Worm (Caenorhabditis elegans) whole organism, midembryonic: ENCODE data around the gene paqr-1.

Source experiments
- T22C8.4 ChIP-seq: fragments of 200-800 bp; sonication (Bioruptor generic); IDR thresholded peaks from 2 replicates; pipeline ENCODE4 v1.3.6; 2022; ENCODE audit warnings: missing genetic modification characterization, missing compliant biosample characterization
- cog-1 ChIP-seq: sonication (generic microtip); optimal IDR thresholded peaks from 2 replicates; lab custom pipeline; 2016; ENCODE audit warnings: missing genetic modification characterization, missing compliant biosample characterization
- flt-1 ChIP-seq: fragments of 200-800 bp; sonication (Bioruptor generic); IDR thresholded peaks from 2 replicates; pipeline ENCODE4 v1.3.6; 2022; ENCODE audit warnings: missing genetic modification characterization, missing compliant biosample characterization
- klf-2 ChIP-seq: fragments of 200-800 bp; sonication (Bioruptor generic); conservative IDR thresholded peaks from 2 replicates; pipeline ENCODE4 v1.3.6; 2022; ENCODE audit warnings: missing genetic modification reagents, missing genetic modification characterization, missing compliant biosample characterization
- med-1 ChIP-seq: sonication (generic microtip); optimal IDR thresholded peaks from 2 replicates; lab custom pipeline; 2017; ENCODE audit warnings: missing genetic modification characterization, mild to moderate bottlenecking, missing compliant biosample characterization, antibody characterized with exemption, missing genetic modification reagents; ENCODE audit not compliant: insufficient read depth
- ref-1 ChIP-seq: fragments of 200-800 bp; sonication (Bioruptor generic); conservative IDR thresholded peaks from 2 replicates; pipeline ENCODE4 v1.3.6; 2022; ENCODE audit warnings: missing genetic modification reagents, missing genetic modification characterization, missing compliant biosample characterization
- tab-1 ChIP-seq: fragments of 200-800 bp; sonication (Bioruptor generic); IDR thresholded peaks from 2 replicates; pipeline ENCODE4 v1.3.6; 2022; ENCODE audit warnings: missing genetic modification characterization, missing compliant biosample characterization
- ztf-23 ChIP-seq: fragments of 200-800 bp; sonication (Bioruptor generic); IDR thresholded peaks from 2 replicates; pipeline ENCODE4 v1.3.6; 2022; ENCODE audit warnings: missing genetic modification reagents, missing genetic modification characterization, missing compliant biosample characterization
- ztf-29 ChIP-seq: fragments of 200-800 bp; sonication (Bioruptor generic); IDR thresholded peaks from 2 replicates; pipeline ENCODE4 v1.3.6; 2022; ENCODE audit warnings: missing genetic modification reagents, missing genetic modification characterization, missing compliant biosample characterization

Gene paqr-1

DNA sequence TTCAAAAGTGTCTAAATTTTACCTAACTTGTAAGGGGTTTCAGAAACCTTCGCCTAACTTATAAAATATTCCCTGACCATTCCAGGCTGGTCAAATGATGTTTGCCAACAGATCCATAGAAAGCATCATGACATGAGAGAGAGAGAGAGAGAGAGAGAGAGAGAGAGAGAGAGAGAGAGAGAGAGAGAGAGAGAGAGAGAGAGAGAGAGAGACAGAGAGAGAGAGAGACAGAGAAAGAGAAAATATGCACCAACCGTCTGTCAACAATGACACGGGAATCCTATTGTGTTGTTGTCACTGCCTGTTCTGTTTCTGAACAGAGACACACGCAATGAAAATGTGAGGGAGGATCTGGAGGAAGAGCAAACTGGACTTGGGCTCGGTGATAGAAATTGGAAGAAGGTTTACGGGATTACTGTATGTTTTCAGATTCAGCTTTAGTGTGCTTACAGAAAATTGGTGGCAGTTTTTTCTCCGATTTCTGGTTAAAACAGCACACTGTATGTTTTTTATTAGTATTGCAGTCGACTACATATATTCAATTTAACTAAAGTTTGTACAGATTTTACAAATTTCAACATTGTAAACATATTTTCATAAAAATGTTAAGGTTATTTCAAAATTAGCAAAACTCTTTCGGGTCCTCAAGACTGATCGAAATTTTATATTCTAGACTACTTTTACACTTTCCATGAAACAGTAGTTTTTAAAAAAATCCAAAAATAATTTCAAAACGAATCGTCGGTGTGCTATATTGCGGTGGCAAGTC is 20.9 kb upstream of the paqr-1 start:
- TF ChIP-seq tab-1 (GFP tag; lab: Robert Waterston, UW): no peak
- no peak for TF ChIP-seq cog-1
- TF ChIP-seq ztf-23 (GFP tag; lab: Robert Waterston, UW): no peak
- no peak for TF ChIP-seq ztf-29 (GFP tag; lab: Robert Waterston, UW)
- TF ChIP-seq flt-1 (GFP tag; lab: Robert Waterston, UW): no peak
- TF ChIP-seq ref-1: no peak
- TF ChIP-seq med-1 (GFP tag; lab: Kevin White, UChicago): no peak
- no peak for TF ChIP-seq klf-2
- no peak for TF ChIP-seq T22C8.4 (GFP tag; lab: Robert Waterston, UW)

DNA sequence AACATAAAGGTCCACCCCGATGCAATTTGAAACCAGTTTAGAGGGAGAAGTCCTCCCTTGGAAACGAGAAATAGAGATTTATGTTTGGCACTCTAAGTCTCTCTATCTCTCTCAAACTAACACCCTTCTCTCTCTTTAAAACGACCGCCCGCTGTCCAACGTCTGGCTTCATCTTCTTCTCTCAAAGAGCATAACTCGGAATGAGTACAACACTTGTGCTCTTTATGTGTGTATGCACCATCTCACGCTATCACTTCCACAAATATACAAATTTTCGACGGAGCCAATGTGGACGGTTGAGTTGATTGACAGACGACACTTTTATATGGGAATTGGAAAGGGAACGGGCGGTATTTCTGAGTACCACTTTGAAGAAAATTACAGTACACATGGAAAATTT is 19.1 kb upstream of the paqr-1 start:
- TF ChIP-seq cog-1 (no peak), ztf-23 (GFP tag; lab: Robert Waterston, UW) (no peak), tab-1 (GFP tag; lab: Robert Waterston, UW) (no peak)

DNA sequence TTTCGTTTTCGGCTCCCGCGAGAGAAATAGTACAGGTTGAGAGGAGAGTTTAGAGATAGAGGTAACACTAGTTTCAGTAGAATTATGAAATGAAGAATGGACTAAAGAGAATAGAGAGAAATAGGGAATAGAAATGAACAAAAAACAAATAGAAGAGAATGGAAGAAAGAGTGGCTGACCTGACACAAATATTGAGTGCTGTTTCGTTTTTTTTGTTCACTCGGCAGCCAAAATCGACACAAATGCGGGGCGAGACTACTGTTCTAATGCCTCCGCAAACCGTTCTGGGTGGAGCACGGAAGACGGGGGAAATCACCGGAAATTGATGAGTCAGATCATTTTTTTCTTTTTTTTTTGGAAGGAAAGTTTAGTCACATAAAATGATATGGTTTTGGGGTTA is 17.4 kb upstream of the paqr-1 start:
- TF ChIP-seq tab-1 (GFP tag; lab: Robert Waterston, UW) (no peak), ref-1 (no peak), klf-2 (no peak), flt-1 (GFP tag; lab: Robert Waterston, UW) (no peak), ztf-23 (GFP tag; lab: Robert Waterston, UW) (no peak), med-1 (GFP tag; lab: Kevin White, UChicago) (no peak), ztf-29 (GFP tag; lab: Robert Waterston, UW) (no peak), cog-1 (no peak), T22C8.4 (GFP tag; lab: Robert Waterston, UW) (no peak)

DNA sequence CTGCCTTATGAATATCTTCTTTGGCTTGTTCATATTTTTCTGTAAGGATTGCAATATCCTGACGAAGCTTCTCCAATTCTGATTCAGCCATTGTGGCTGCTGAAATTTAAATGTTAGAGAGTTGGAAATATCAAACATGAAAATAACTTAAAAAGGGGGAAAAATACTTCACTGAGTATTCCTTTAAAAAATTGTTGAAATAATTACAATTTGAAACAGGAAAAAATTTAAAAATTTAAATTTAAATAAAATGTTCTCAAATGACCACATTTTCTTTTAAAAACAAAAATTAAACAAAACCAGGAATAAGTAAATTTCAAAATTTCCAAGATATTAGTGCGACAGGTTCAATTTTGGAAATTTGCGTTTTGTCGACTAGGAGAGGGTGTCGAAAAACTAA is 17.0 kb upstream of the paqr-1 start, which contains the start of gene bicd-1:
TSS of gene bicd-1 (minus strand) at position 101 of the 400 bp plus-strand sequence.
- TF ChIP-seq T22C8.4 (GFP tag; lab: Robert Waterston, UW): no peak
- no peak for TF ChIP-seq med-1 (GFP tag; lab: Kevin White, UChicago)
- no peak for TF ChIP-seq ztf-29 (GFP tag; lab: Robert Waterston, UW)
- TF ChIP-seq flt-1 (GFP tag; lab: Robert Waterston, UW): no peak
- no peak for TF ChIP-seq ref-1
- TF ChIP-seq ztf-23 (GFP tag; lab: Robert Waterston, UW): no peak
- TF ChIP-seq klf-2: no peak
- no peak for TF ChIP-seq tab-1 (GFP tag; lab: Robert Waterston, UW)

DNA sequence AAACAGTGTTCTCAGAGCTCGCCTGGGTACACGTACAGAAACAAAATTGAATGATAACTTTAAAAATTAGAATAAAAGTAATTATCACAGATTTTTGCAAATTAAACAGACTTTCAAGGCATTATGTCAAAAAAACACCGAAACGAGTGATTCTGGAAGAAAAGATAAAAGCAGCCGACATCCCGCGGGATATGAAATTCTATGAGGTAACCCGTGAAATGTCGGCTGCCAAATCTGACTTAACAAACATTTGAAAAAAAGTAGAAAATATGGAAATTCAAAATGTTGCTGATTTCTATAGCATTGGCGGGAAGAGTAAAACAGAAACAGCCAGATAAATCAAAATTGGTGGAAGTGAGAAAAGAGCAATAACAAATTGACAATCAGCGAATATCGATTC is 10.4 kb upstream of the paqr-1 start:
- TF ChIP-seq tab-1 (GFP tag; lab: Robert Waterston, UW): no peak
- no peak for TF ChIP-seq klf-2
- no peak for TF ChIP-seq ref-1
- TF ChIP-seq med-1 (GFP tag; lab: Kevin White, UChicago): no peak
- TF ChIP-seq ztf-23 (GFP tag; lab: Robert Waterston, UW): no peak
- no peak for TF ChIP-seq ztf-29 (GFP tag; lab: Robert Waterston, UW)
- no peak for TF ChIP-seq T22C8.4 (GFP tag; lab: Robert Waterston, UW)
- no peak for TF ChIP-seq cog-1
- no peak for TF ChIP-seq flt-1 (GFP tag; lab: Robert Waterston, UW)

DNA sequence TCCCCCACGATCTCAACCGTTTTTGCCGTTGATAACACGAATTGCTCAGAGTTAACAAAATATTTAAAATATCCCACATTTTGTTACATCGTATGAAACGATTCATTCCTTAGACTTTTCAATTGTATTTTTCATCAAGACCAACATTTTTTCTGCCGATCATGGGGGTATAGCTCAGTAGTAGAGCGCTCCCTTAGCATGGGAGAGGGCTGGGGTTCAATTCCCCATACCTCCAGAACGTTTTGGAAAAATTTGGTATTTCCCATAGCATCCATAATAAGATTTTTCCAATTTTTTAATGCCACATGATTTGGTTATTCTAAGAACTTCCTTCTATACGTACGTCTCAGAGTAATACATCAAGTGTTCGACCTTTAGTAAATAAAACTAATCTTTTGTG is 6.8 kb upstream of the paqr-1 start:
- TF ChIP-seq flt-1 (GFP tag; lab: Robert Waterston, UW) (no peak), tab-1 (GFP tag; lab: Robert Waterston, UW) (no peak), klf-2 (no peak), cog-1 (no peak), T22C8.4 (GFP tag; lab: Robert Waterston, UW) (no peak), ztf-29 (GFP tag; lab: Robert Waterston, UW) (no peak), ztf-23 (GFP tag; lab: Robert Waterston, UW) (no peak), med-1 (GFP tag; lab: Kevin White, UChicago) (no peak), ref-1 (no peak)

DNA sequence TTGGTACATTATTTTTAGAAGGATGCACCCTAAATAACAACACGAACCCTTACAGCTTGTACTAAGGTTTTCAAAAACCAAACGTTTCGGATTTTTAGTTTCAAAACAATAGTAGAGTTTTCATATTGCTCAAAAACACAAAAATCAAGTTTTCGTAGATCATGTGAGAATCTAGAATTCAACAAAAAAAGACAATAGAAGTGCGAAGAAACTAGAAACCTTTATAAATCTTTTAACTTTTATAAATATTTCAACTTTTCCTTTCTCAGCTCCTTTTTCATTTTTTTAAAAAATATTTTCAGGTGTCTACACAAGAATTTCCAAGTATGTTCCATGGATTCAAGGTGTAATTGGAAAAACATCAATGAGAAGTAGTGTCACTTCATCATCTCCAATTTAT is 5.2 kb upstream of the paqr-1 start, which contains the start of gene best-9:
TSS of gene best-9 (plus strand) at position 301 of the 400 bp plus-strand sequence.
- TF ChIP-seq ztf-29 (GFP tag; lab: Robert Waterston, UW): no peak
- TF ChIP-seq flt-1 (GFP tag; lab: Robert Waterston, UW): no peak
- no peak for TF ChIP-seq ztf-23 (GFP tag; lab: Robert Waterston, UW)
- no peak for TF ChIP-seq ref-1
- TF ChIP-seq med-1 (GFP tag; lab: Kevin White, UChicago): no peak
- TF ChIP-seq tab-1 (GFP tag; lab: Robert Waterston, UW): no peak
- TF ChIP-seq T22C8.4 (GFP tag; lab: Robert Waterston, UW): no peak
- no peak for TF ChIP-seq klf-2
- no peak for TF ChIP-seq cog-1

DNA sequence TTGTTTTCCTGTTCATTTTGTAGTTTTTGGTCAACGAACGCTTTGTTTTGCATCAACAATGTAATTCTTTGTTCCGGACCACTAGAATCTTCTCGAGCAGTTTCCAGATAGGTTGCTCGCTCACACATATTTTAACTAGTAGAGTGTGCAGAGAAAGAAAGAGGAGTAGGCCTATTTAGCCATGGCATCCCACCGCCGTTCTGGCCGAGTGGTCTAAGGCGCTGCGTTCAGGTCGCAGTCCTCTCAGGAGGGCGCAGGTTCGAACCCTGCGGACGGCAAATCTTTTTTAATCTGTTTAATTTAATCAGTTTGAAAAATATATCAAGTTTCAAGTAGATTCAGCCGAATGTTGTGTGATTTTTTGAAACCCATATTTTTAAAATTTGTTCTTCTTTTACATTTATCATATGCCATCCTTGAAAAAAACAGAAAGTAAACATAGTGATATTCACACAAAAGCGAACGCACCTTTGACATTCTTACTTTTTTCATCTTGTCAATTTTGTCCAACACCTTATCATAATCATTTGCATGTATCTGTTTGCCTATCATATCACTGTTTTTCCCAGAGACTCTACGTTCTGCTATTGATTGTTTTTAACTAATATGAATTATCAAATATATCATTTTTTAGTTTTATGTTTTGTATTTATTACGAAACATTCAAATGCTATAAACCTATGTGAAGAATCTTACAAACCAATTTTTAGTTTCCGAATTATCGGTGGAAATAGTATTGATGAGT is 1.6 kb upstream of the paqr-1 start, which contains the start of gene try-3:
TSS of gene try-3 (plus strand) at position 532 of the 745 bp plus-strand sequence.
- TF ChIP-seq cog-1: peak; percentile 56
- peak; percentile 43 for TF ChIP-seq med-1 (GFP tag; lab: Kevin White, UChicago)
- peak; percentile 92 for TF ChIP-seq flt-1 (GFP tag; lab: Robert Waterston, UW)
- TF ChIP-seq ref-1: peak; percentile 71; the same call in 1 of the 2 replicates
- TF ChIP-seq T22C8.4 (GFP tag; lab: Robert Waterston, UW): peak; percentile 46; the same call in 1 of the 2 replicates
- peak; percentile 84 for TF ChIP-seq ztf-23 (GFP tag; lab: Robert Waterston, UW)
- peak; percentile 85 for TF ChIP-seq tab-1 (GFP tag; lab: Robert Waterston, UW)
- TF ChIP-seq klf-2: 0 out of 2 replicates have a peak, but pooled peaks have one; percentile 59
- TF ChIP-seq ztf-29 (GFP tag; lab: Robert Waterston, UW): 0 out of 2 replicates have a peak, but pooled peaks have one; percentile 46

DNA sequence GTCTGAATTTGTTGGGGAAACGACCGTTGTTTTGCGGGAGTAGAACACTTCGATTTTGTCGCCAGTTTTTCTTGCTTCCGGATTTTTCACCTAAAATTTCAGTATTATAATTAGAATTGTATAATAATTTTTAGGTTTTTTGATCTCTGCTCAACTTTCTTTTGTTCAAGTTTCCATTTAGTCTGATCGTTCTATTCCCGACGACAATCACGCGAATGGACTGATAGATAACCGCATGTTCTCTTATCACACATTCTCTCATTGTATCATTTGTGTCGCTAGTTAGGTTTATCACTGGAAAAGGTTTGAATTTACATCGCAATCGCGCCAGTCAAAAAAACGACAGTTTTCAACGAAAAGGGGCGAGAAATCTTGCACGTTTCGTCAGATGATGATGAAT is 373 bp downstream of the paqr-1 start:
- TF ChIP-seq med-1 (GFP tag; lab: Kevin White, UChicago) (no peak), ztf-29 (GFP tag; lab: Robert Waterston, UW) (no peak), klf-2 (no peak), T22C8.4 (GFP tag; lab: Robert Waterston, UW) (no peak), ref-1 (no peak), tab-1 (GFP tag; lab: Robert Waterston, UW) (no peak), flt-1 (GFP tag; lab: Robert Waterston, UW) (no peak), cog-1 (no peak)
